Worm (Caenorhabditis elegans) whole organism, L3 larva: Measurements from ENCODE around the gene T28C12.6.

Source experiments
- aly-2 ChIP-seq: fragments of 150-350 bp; optimal IDR thresholded peaks from 2 replicates; lab custom pipeline; 2014; ENCODE audit warnings: missing biosample characterization, missing genetic modification characterization
- daf-12 ChIP-seq: fragments of 150-350 bp; optimal IDR thresholded peaks from 2 replicates; lab custom pipeline; 2014; ENCODE audit warnings: missing biosample characterization, missing genetic modification reagents, missing genetic modification characterization
- egl-27 ChIP-seq: sonication (generic microtip); optimal IDR thresholded peaks from 4 replicates; lab custom pipeline; 2017; ENCODE audit warnings: missing biosample characterization, missing genetic modification reagents, missing genetic modification characterization
- fkh-10 ChIP-seq: sonication (generic microtip); optimal IDR thresholded peaks from 2 replicates; lab custom pipeline; 2017; ENCODE audit warnings: missing biosample characterization, missing genetic modification reagents, missing genetic modification characterization
- nhr-12 ChIP-seq: fragments of 150-350 bp; optimal IDR thresholded peaks from 2 replicates; lab custom pipeline; 2014; ENCODE audit warnings: missing biosample characterization, missing genetic modification characterization
- nhr-237 ChIP-seq: fragments of 150-350 bp; optimal IDR thresholded peaks from 2 replicates; lab custom pipeline; 2014; ENCODE audit warnings: missing biosample characterization, missing genetic modification characterization
- nhr-28 ChIP-seq: fragments of 150-350 bp; optimal IDR thresholded peaks from 2 replicates; lab custom pipeline; 2014; ENCODE audit warnings: missing biosample characterization, missing genetic modification characterization
- nhr-67 ChIP-seq: fragments of 150-350 bp; optimal IDR thresholded peaks from 2 replicates; lab custom pipeline; 2014; ENCODE audit warnings: missing biosample characterization, missing genetic modification characterization
- nhr-76 ChIP-seq: fragments of 150-350 bp; sonication (generic microtip); optimal IDR thresholded peaks from 5 replicates; lab custom pipeline; 2014; ENCODE audit warnings: missing biosample characterization, missing genetic modification characterization
- skn-1 ChIP-seq: fragments of 150-350 bp; optimal IDR thresholded peaks from 2 replicates; lab custom pipeline; 2014; ENCODE audit warnings: missing biosample characterization, missing genetic modification characterization
- snpc-4 ChIP-seq: fragments of 150-350 bp; optimal IDR thresholded peaks from 2 replicates; lab custom pipeline; 2014; ENCODE audit warnings: missing biosample characterization, missing genetic modification characterization
- ztf-11 ChIP-seq: fragments of 150-350 bp; optimal IDR thresholded peaks from 2 replicates; lab custom pipeline; 2014; ENCODE audit warnings: missing biosample characterization, missing genetic modification characterization

- TF ChIP-seq ztf-11 = no peak
- TF ChIP-seq skn-1 (tag; lab: Kevin White, UChicago) = no peak
- TF ChIP-seq daf-12 (tag; lab: Kevin White, UChicago) = no peak
- TF ChIP-seq egl-27 (tag; lab: Kevin White, UChicago) = no peak
- no peak for TF ChIP-seq nhr-12
- no peak for TF ChIP-seq nhr-28 (tag; lab: Kevin White, UChicago)
- TF ChIP-seq nhr-237 (tag; lab: Kevin White, UChicago) = no peak
- TF ChIP-seq fkh-10 = no peak
- TF ChIP-seq nhr-76 (tag; lab: Kevin White, UChicago) = no peak
- TF ChIP-seq aly-2 (tag; lab: Kevin White, UChicago) = no peak
- no peak for TF ChIP-seq snpc-4 (tag; lab: Kevin White, UChicago)
- TF ChIP-seq nhr-67 = no peak
Observed at ce11 chrV:6326980-6327379, 8.9 kb downstream of the T28C12.6 start, which contains the start of gene fbxa-202.
